Fruit fly (Drosophila melanogaster) whole organism, embryonic: ENCODE data around the gene CCHa1.
A peak's percentile ranks its signal among the peaks of the same experiment; 100 is the strongest.

Experiments
- Adf1 ChIP-seq: fragments of 200-800 bp; sonication (Bioruptor generic); IDR thresholded peaks from 2 replicates; pipeline ENCODE4 v1.3.6; 2022; ENCODE audit warnings: missing biosample characterization, missing genetic modification characterization
- Antp ChIP-seq: fragments of 200-800 bp; sonication (Bioruptor generic); optimal IDR thresholded peaks from 3 replicates; lab custom pipeline; 2016; ENCODE audit warnings: missing biosample characterization, missing genetic modification characterization
- CG10431 ChIP-seq: fragments of 200-800 bp; sonication (Bioruptor generic); optimal IDR thresholded peaks from 3 replicates; lab custom pipeline; 2018; ENCODE audit warnings: missing biosample characterization, mild to moderate bottlenecking, missing genetic modification characterization
- CG10543 ChIP-seq: fragments of 200-800 bp; sonication (Bioruptor generic); optimal IDR thresholded peaks from 3 replicates; lab custom pipeline; 2017; ENCODE audit warnings: missing biosample characterization, mild to moderate bottlenecking, missing genetic modification characterization, moderate library complexity
- CG11695 ChIP-seq: fragments of 200-800 bp; sonication (Bioruptor generic); IDR thresholded peaks from 3 replicates; pipeline ENCODE4 v1.3.6; 2022; ENCODE audit warnings: missing biosample characterization, missing genetic modification characterization
- CG12071 ChIP-seq: fragments of 200-800 bp; sonication (Bioruptor generic); optimal IDR thresholded peaks from 3 replicates; lab custom pipeline; 2018; ENCODE audit warnings: missing biosample characterization, mild to moderate bottlenecking, missing genetic modification characterization
- CG12104 ChIP-seq: fragments of 200-800 bp; sonication (Bioruptor generic); optimal IDR thresholded peaks from 3 replicates; lab custom pipeline; 2016; ENCODE audit warnings: missing biosample characterization, missing genetic modification characterization
- CG13287 ChIP-seq: fragments of 200-800 bp; sonication (Bioruptor generic); IDR thresholded peaks from 2 replicates; pipeline ENCODE4 v1.3.6; 2022; ENCODE audit warnings: missing biosample characterization, missing genetic modification characterization; ENCODE audit not compliant: partially characterized antibody
- CG13894 ChIP-seq: fragments of 200-800 bp; sonication (Bioruptor generic); optimal IDR thresholded peaks from 3 replicates; lab custom pipeline; 2018; ENCODE audit warnings: missing biosample characterization, mild to moderate bottlenecking, missing genetic modification characterization, moderate library complexity
- CG14014 ChIP-seq: fragments of 200-800 bp; sonication (Bioruptor generic); IDR thresholded peaks from 2 replicates; pipeline ENCODE4 v1.3.6; 2022; ENCODE audit warnings: missing biosample characterization, missing genetic modification characterization
- CG1603 ChIP-seq: fragments of 200-800 bp; sonication (Bioruptor generic); optimal IDR thresholded peaks from 2 replicates; lab custom pipeline; 2019; ENCODE audit warnings: missing biosample characterization, mild to moderate bottlenecking, missing genetic modification characterization, moderate library complexity
- CG2889 ChIP-seq: fragments of 200-800 bp; sonication (Bioruptor generic); IDR thresholded peaks from 3 replicates; pipeline ENCODE4 v1.3.6; 2022; ENCODE audit warnings: missing biosample characterization, missing genetic modification characterization
- CG3847 ChIP-seq: fragments of 200-800 bp; sonication (Bioruptor generic); IDR thresholded peaks from 2 replicates; pipeline ENCODE4 v1.3.6; 2022; ENCODE audit warnings: missing biosample characterization, missing genetic modification characterization
- CG4404 ChIP-seq: fragments of 200-800 bp; sonication (Bioruptor generic); IDR thresholded peaks from 2 replicates; pipeline ENCODE4 v1.3.6; 2022; ENCODE audit warnings: missing biosample characterization, missing genetic modification characterization
- CG4820 ChIP-seq: fragments of 200-800 bp; sonication (Bioruptor generic); optimal IDR thresholded peaks from 3 replicates; lab custom pipeline; 2016; ENCODE audit warnings: missing biosample characterization, missing genetic modification characterization
- CG5180 ChIP-seq: fragments of 200-800 bp; sonication (Bioruptor generic); optimal IDR thresholded peaks from 3 replicates; lab custom pipeline; 2017; ENCODE audit warnings: missing biosample characterization, missing genetic modification characterization, mild to moderate bottlenecking, moderate library complexity, missing genetic modification reagents
- CG6854 ChIP-seq: fragments of 200-800 bp; sonication (Bioruptor generic); optimal IDR thresholded peaks from 3 replicates; lab custom pipeline; 2017; ENCODE audit warnings: missing biosample characterization, mild to moderate bottlenecking, missing genetic modification characterization
- CG7839 ChIP-seq: fragments of 200-800 bp; sonication (Bioruptor generic); optimal IDR thresholded peaks from 3 replicates; lab custom pipeline; 2018; ENCODE audit warnings: missing biosample characterization, mild to moderate bottlenecking, missing genetic modification characterization, moderate library complexity
- CrebB ChIP-seq: fragments of 200-800 bp; sonication (Bioruptor generic); optimal IDR thresholded peaks from 3 replicates; lab custom pipeline; 2018; ENCODE audit warnings: missing biosample characterization, mild to moderate bottlenecking, missing genetic modification characterization
- Deaf1 ChIP-seq: fragments of 200-800 bp; optimal IDR thresholded peaks from 3 replicates; lab custom pipeline; 2019; ENCODE audit warnings: missing biosample characterization, mild to moderate bottlenecking, missing genetic modification characterization, moderate library complexity
- Drgx ChIP-seq: fragments of 200-800 bp; sonication (Bioruptor generic); IDR thresholded peaks from 2 replicates; pipeline ENCODE4 v1.3.6; 2022; ENCODE audit warnings: missing biosample characterization, missing genetic modification characterization
- Lpt ChIP-seq: fragments of >200 bp; optimal IDR thresholded peaks from 2 replicates; lab custom pipeline; 2018; ENCODE audit warnings: missing biosample characterization, missing genetic modification characterization
- Mrtf ChIP-seq: fragments of 200-800 bp; sonication (Bioruptor generic); IDR thresholded peaks from 3 replicates; pipeline ENCODE4 v1.3.6; 2022; ENCODE audit warnings: missing biosample characterization, missing genetic modification characterization
- Neu2 ChIP-seq: fragments of 200-800 bp; sonication (Bioruptor generic); optimal IDR thresholded peaks from 3 replicates; lab custom pipeline; 2016; ENCODE audit warnings: missing biosample characterization, missing genetic modification characterization, borderline replicate concordance
- Nf-YC ChIP-seq: fragments of 200-800 bp; optimal IDR thresholded peaks from 3 replicates; lab custom pipeline; 2019; ENCODE audit warnings: missing biosample characterization, mild to moderate bottlenecking, missing genetic modification characterization, moderate library complexity
- Pdp1 ChIP-seq, 2 experiments: fragments of 200-800 bp; sonication (Bioruptor generic); optimal IDR thresholded peaks; 3 replicates each; lab custom pipeline; 2016; ENCODE audit warnings: missing biosample characterization in 2 of 2, missing genetic modification characterization in 2 of 2, mild to moderate bottlenecking in 1 of 2, moderate library complexity in 1 of 2
- Sox100B ChIP-seq: fragments of 200-800 bp; sonication (Bioruptor generic); optimal IDR thresholded peaks from 3 replicates; lab custom pipeline; 2018; ENCODE audit warnings: missing biosample characterization, mild to moderate bottlenecking, missing genetic modification characterization
- abd-A ChIP-seq: fragments of 200-800 bp; sonication (Bioruptor generic); optimal IDR thresholded peaks from 3 replicates; lab custom pipeline; 2019; ENCODE audit warnings: missing biosample characterization, mild to moderate bottlenecking, missing genetic modification characterization, moderate library complexity
- bigmax ChIP-seq: fragments of 200-800 bp; sonication (Bioruptor generic); optimal IDR thresholded peaks from 2 replicates; lab custom pipeline; 2018; ENCODE audit warnings: missing biosample characterization, mild to moderate bottlenecking, missing genetic modification characterization
- cad ChIP-seq: fragments of >200 bp; optimal IDR thresholded peaks from 2 replicates; lab custom pipeline; 2017; ENCODE audit warnings: missing biosample characterization, missing genetic modification characterization
- cato ChIP-seq: fragments of 200-800 bp; sonication (Bioruptor generic); optimal IDR thresholded peaks from 2 replicates; lab custom pipeline; 2016; ENCODE audit warnings: missing biosample characterization, missing genetic modification characterization, borderline replicate concordance
- dm ChIP-seq: fragments of 200-800 bp; sonication (Bioruptor generic); optimal IDR thresholded peaks from 3 replicates; lab custom pipeline; 2016; ENCODE audit warnings: missing biosample characterization, missing genetic modification characterization
- eve ChIP-seq, 2 experiments: fragments of >200 bp; optimal IDR thresholded peaks; 2 replicates each; lab custom pipeline; 2017; ENCODE audit warnings: missing biosample characterization in 2 of 2, missing genetic modification characterization in 2 of 2
- exex ChIP-seq: fragments of 200-800 bp; sonication (Bioruptor generic); optimal IDR thresholded peaks from 4 replicates; lab custom pipeline; 2018; ENCODE audit warnings: missing biosample characterization, mild to moderate bottlenecking, missing genetic modification characterization, moderate library complexity
- gsb ChIP-seq: fragments of 200-800 bp; sonication (Bioruptor generic); IDR thresholded peaks from 2 replicates; pipeline ENCODE4 v1.3.6; 2022; ENCODE audit warnings: missing biosample characterization, missing genetic modification characterization
- jumu ChIP-seq: fragments of 200-800 bp; sonication (Bioruptor generic); optimal IDR thresholded peaks from 3 replicates; lab custom pipeline; 2016; ENCODE audit warnings: missing biosample characterization, missing genetic modification characterization
- lab ChIP-seq: fragments of 200-800 bp; sonication (Bioruptor generic); optimal IDR thresholded peaks from 3 replicates; lab custom pipeline; 2017; ENCODE audit warnings: missing biosample characterization, missing genetic modification characterization, mild to moderate bottlenecking, moderate library complexity, missing genetic modification reagents
- nerfin-1 ChIP-seq: fragments of 200-800 bp; sonication (Bioruptor generic); optimal IDR thresholded peaks from 3 replicates; lab custom pipeline; 2019; ENCODE audit warnings: missing biosample characterization, mild to moderate bottlenecking, missing genetic modification characterization, moderate library complexity
- otp ChIP-seq: fragments of 200-800 bp; sonication (Bioruptor generic); IDR thresholded peaks from 3 replicates; pipeline ENCODE4, ENCODE4 v1.3.6; 2022; ENCODE audit warnings: missing biosample characterization, missing genetic modification characterization
- pan ChIP-seq, 4 experiments: fragments of >200 bp in 3 of 4; fragments of 200-800 bp in 1 of 4; sonication (Bioruptor generic) in 1 of 4; optimal IDR thresholded peaks in 3 of 4; IDR thresholded peaks in 1 of 4; 2 replicates each; pipeline versions ENCODE4 v1.3.6 to Lab custom; 2017 to 2022; ENCODE audit warnings: missing biosample characterization in 2 of 4, missing genetic modification characterization in 2 of 4, mixed read lengths in 1 of 4
- repo ChIP-seq: fragments of 200-800 bp; sonication (Bioruptor generic); optimal IDR thresholded peaks from 2 replicates; lab custom pipeline; 2016; ENCODE audit warnings: missing biosample characterization, missing genetic modification characterization
- rib ChIP-seq: fragments of 200-800 bp; sonication (Bioruptor generic); IDR thresholded peaks from 2 replicates; pipeline ENCODE4 v1.3.6; 2022; ENCODE audit warnings: missing biosample characterization, missing genetic modification characterization
- run ChIP-seq: fragments of 200-800 bp; sonication (Bioruptor generic); optimal IDR thresholded peaks from 3 replicates; lab custom pipeline; 2018; ENCODE audit warnings: missing biosample characterization, mild to moderate bottlenecking, missing genetic modification characterization
- salm ChIP-seq: fragments of 200-800 bp; sonication (Bioruptor generic); optimal IDR thresholded peaks from 2 replicates; lab custom pipeline; 2018; ENCODE audit warnings: missing biosample characterization, mild to moderate bottlenecking, missing genetic modification characterization
- sd ChIP-seq: fragments of 200-800 bp; sonication (Bioruptor generic); optimal IDR thresholded peaks from 3 replicates; lab custom pipeline; 2018; ENCODE audit warnings: missing biosample characterization, mild to moderate bottlenecking, missing genetic modification characterization, moderate library complexity
- sug ChIP-seq: fragments of 200-800 bp; optimal IDR thresholded peaks from 2 replicates; lab custom pipeline; 2019; ENCODE audit warnings: missing biosample characterization, mild to moderate bottlenecking, missing genetic modification characterization, moderate library complexity
- vfl ChIP-seq: fragments of 200-800 bp; sonication (Bioruptor generic); optimal IDR thresholded peaks from 2 replicates; lab custom pipeline; 2016; ENCODE audit warnings: missing biosample characterization, missing genetic modification characterization

Gene CCHa1

DNA sequence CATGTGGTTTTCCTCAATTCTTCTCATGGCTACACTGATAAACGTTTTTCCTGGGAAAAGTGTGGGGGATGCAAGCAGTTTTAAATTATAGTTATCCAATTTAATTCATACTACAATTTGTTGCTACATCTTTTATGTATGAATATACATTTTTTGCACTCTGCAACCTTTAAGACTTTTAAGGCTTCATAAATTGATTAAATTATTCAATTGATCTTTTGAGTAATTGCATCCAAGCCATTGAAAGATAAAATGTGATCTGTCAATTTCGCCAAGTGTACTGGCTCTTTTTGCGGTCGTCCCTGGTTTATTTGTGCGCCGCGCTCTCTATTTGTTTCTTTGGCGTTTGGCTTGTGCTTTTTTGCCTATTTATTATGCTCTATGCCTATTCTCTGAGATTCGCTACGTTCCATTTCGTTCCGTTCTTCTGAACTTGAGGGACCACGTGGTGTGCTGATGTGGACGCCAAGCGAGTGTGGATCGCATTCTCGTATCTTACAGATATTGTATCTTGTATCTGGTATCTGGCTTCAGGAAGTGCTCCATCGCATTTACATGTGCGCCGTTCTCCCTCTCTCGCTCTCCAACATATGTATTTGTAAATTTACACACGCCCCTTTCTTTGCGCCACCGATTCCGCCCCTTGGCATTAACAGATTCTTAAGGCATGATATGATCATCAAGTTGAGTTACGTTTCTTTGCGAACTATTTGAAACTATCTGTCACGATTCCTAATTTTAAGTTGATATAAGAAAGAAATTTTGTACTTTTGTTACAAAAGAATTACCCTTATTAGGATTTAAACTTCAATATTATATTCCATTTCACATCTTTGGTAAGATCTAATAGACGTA is 44.2 kb downstream of the CCHa1 start (continued):
- TF ChIP-seq sug (tag; lab: Kevin White, UChicago) = peak; percentile 82
- peak; percentile 47; the same call in 2 of the 3 replicates for TF ChIP-seq otp (GFP tag; lab: Robert Waterston, UW)
- TF ChIP-seq salm (tag; lab: Kevin White, UChicago) = peak; percentile 52
- TF ChIP-seq CG4820 (GFP tag; lab: Kevin White, UChicago) = peak; percentile 61
- no peak for TF ChIP-seq CG10431
- TF ChIP-seq gsb (GFP tag; lab: Robert Waterston, UW) = peak; percentile 91
- no peak for TF ChIP-seq Lpt (GFP tag; lab: Kevin White, UChicago)
- TF ChIP-seq CG6854 = peak; percentile 74
- TF ChIP-seq CG1603 (tag; lab: Kevin White, UChicago) = peak; percentile 56
- no peak for TF ChIP-seq pan (optimal IDR thresholded peaks at IDR 0.05; lab: Kevin White, UChicago)
- TF ChIP-seq pan (GFP tag; optimal IDR thresholded peaks at IDR 0.05 in 1 of 2, IDR thresholded peaks at IDR 0.05 in 1 of 2) = peak in 1 of 2 experiments; percentile 85
- peak; percentile 55 for TF ChIP-seq jumu (GFP tag; lab: Kevin White, UChicago)
- TF ChIP-seq CG7839 (tag; lab: Kevin White, UChicago) = peak; percentile 92
- peak; percentile 79 for TF ChIP-seq CG2889
- peak; percentile 93 for TF ChIP-seq lab (GFP tag; lab: Kevin White, UChicago)
- no peak for TF ChIP-seq cad (GFP tag; lab: Kevin White, UChicago)
- TF ChIP-seq Neu2 = no peak
- TF ChIP-seq vfl (GFP tag; lab: Kevin White, UChicago) = peak; percentile 88
- peak; percentile 76 for TF ChIP-seq Antp (GFP tag; lab: Kevin White, UChicago)
- peak; percentile 83 for TF ChIP-seq CG4404 (GFP tag; lab: Robert Waterston, UW)
- TF ChIP-seq, all 482 proteins: peak for 359

dm6 chr3R:14051391-14051852 is 45.2 kb downstream of the CCHa1 start:
- TF ChIP-seq abd-A (tag; lab: Kevin White, UChicago) = peak; percentile 89
- peak; percentile 75 for TF ChIP-seq CG13894 (tag; lab: Kevin White, UChicago)
- TF ChIP-seq CG3847 (GFP tag; lab: Robert Waterston, UW) = no peak
- TF ChIP-seq CG13287 = peak; percentile 19; the same call in 1 of the 2 replicates
- TF ChIP-seq rib (GFP tag; lab: Robert Waterston, UW) = peak; percentile 44
- TF ChIP-seq CG14014 (GFP tag; lab: Robert Waterston, UW) = peak; percentile 7; the same call in 1 of the 2 replicates
- no peak for TF ChIP-seq Sox100B (GFP tag; lab: Kevin White, UChicago)
- TF ChIP-seq CG11695 (GFP tag; lab: Robert Waterston, UW) = no peak
- TF ChIP-seq otp (GFP tag; lab: Robert Waterston, UW) = no peak
- peak; percentile 32 for TF ChIP-seq exex
- TF ChIP-seq CG12071 = no peak
- TF ChIP-seq Adf1 (GFP tag; lab: Robert Waterston, UW) = peak; percentile 5; the same call in 1 of the 2 replicates
- no peak for TF ChIP-seq CG5180 (GFP tag; lab: Kevin White, UChicago)
- no peak for TF ChIP-seq repo (GFP tag; lab: Kevin White, UChicago)
- peak; percentile 99 for TF ChIP-seq sd (tag; lab: Kevin White, UChicago)
- peak; percentile 38 for TF ChIP-seq CG10543
- TF ChIP-seq Deaf1 (tag; lab: Kevin White, UChicago) = peak; percentile 62
- TF ChIP-seq Mrtf (GFP tag; lab: Robert Waterston, UW) = no peak
- TF ChIP-seq nerfin-1 (tag; lab: Kevin White, UChicago) = no peak
- peak in 1 of 2 experiments; percentile 69 for TF ChIP-seq Pdp1 (GFP tag; optimal IDR thresholded peaks at IDR 0.05; lab: Kevin White, UChicago)
- TF ChIP-seq CrebB (tag; lab: Kevin White, UChicago) = no peak
- no peak for TF ChIP-seq run (tag; lab: Kevin White, UChicago)
- 0 out of 2 replicates have a peak, but pooled peaks have one; percentile 18 for TF ChIP-seq Drgx (GFP tag; lab: Robert Waterston, UW)
- no peak for TF ChIP-seq cato (GFP tag; lab: Kevin White, UChicago)
- peak; percentile 79 for TF ChIP-seq sug (tag; lab: Kevin White, UChicago)
- TF ChIP-seq bigmax (GFP tag; lab: Kevin White, UChicago) = peak; percentile 83
- peak in 1 of 2 experiments; percentile 73 for TF ChIP-seq eve (GFP tag; optimal IDR thresholded peaks at IDR 0.05; lab: Kevin White, UChicago)
- no peak for TF ChIP-seq Nf-YC (tag; lab: Kevin White, UChicago)
- TF ChIP-seq CG12104 (GFP tag; lab: Kevin White, UChicago) = no peak
- peak; percentile 74 for TF ChIP-seq dm (GFP tag; lab: Kevin White, UChicago)
